Worm (Caenorhabditis elegans): ENCODE data around the gene ZK783.7.

Gene ZK783.7

ce11 chrIII:7641337-7641736, 15.2 kb upstream of the ZK783.7 start:
- TF ChIP-seq F23B12.7 (tag; optimal IDR thresholded peaks at IDR 0.05; ENCODE audit: insufficient read depth) (no peak), F33H1.4 (GFP tag; IDR thresholded peaks at IDR 0.05) (no peak), hlh-26 (GFP tag; conservative IDR thresholded peaks at IDR 0.05) (no peak), mxl-1 (tag; optimal IDR thresholded peaks at IDR 0.05) (no peak), lin-40 (tag; optimal IDR thresholded peaks at IDR 0.05) (no peak), ztf-6 (GFP tag; IDR thresholded peaks at IDR 0.05) (no peak), die-1 (tag; optimal IDR thresholded peaks at IDR 0.05) (no peak)

ce11 chrIII:7642015-7642414, 14.5 kb upstream of the ZK783.7 start:
- TF ChIP-seq let-526 (GFP tag; IDR thresholded peaks at IDR 0.05) (0 out of 2 replicates have a peak, but pooled peaks have one; percentile 33), attf-3 (GFP tag; conservative IDR thresholded peaks at IDR 0.05) (no peak), sdz-38 (tag; optimal IDR thresholded peaks at IDR 0.05) (no peak), hlh-26 (GFP tag; conservative IDR thresholded peaks at IDR 0.05) (no peak), sptf-2 (GFP tag; optimal IDR thresholded peaks at IDR 0.05) (no peak), nfya-1 (tag; optimal IDR thresholded peaks at IDR 0.05; ENCODE audit: borderline replicate concordance, insufficient read depth) (no peak), nhr-120 (GFP tag; IDR thresholded peaks at IDR 0.05) (no peak), B0261.1 (tag; optimal IDR thresholded peaks at IDR 0.05) (peak; percentile 72), tbp1 (GFP tag; optimal IDR thresholded peaks at IDR 0.05) (peak; percentile 92), attf-6 (GFP tag; IDR thresholded peaks at IDR 0.05) (no peak), nhr-27 (tag; optimal IDR thresholded peaks at IDR 0.05) (no peak), madf-6 (GFP tag; IDR thresholded peaks at IDR 0.05) (peak; percentile 58), hmg-1.2 (GFP tag; IDR thresholded peaks at IDR 0.05) (peak; percentile 47), D2030.7 (GFP tag; IDR thresholded peaks at IDR 0.05) (0 out of 2 replicates have a peak, but pooled peaks have one; percentile 20), ekl-4 (GFP tag; IDR thresholded peaks at IDR 0.05) (0 out of 2 replicates have a peak, but pooled peaks have one; percentile 26), hsf-1 (GFP tag; IDR thresholded peaks at IDR 0.05) (no peak), T07F8.4 (tag; optimal IDR thresholded peaks at IDR 0.05) (no peak), lin-54 (GFP tag; optimal IDR thresholded peaks at IDR 0.05) (peak; percentile 20), ceh-91 (GFP tag; IDR thresholded peaks at IDR 0.05) (no peak), ztf-6 (GFP tag; IDR thresholded peaks at IDR 0.05) (no peak), F22D6.2 (tag; optimal IDR thresholded peaks at IDR 0.05) (no peak), aptf-3 (GFP tag; IDR thresholded peaks at IDR 0.05) (peak; percentile 71; the same call in 1 of the 2 replicates), snpc-3.4 (tag; optimal IDR thresholded peaks at IDR 0.05) (peak; percentile 62), nhr-90 (tag; optimal IDR thresholded peaks at IDR 0.05) (peak; percentile 59), nfya-2 (GFP tag; IDR thresholded peaks at IDR 0.05) (no peak), F33H1.4 (GFP tag; IDR thresholded peaks at IDR 0.05) (peak; percentile 16; the same call in 1 of the 2 replicates), zfh-2 (GFP tag; conservative IDR thresholded peaks at IDR 0.05) (no peak), lir-1 (GFP tag; conservative IDR thresholded peaks at IDR 0.05) (no peak), ama-1 (optimal IDR thresholded peaks at IDR 0.05) (no peak), ama-1 (GFP tag; optimal IDR thresholded peaks at IDR 0.05) (peak in 1 of 2 experiments; percentile 37), ztf-26 (tag; optimal IDR thresholded peaks at IDR 0.05) (no peak), lin-35 (GFP tag; optimal IDR thresholded peaks at IDR 0.05) (no peak), K12H6.12 (tag; optimal IDR thresholded peaks at IDR 0.05) (no peak), tlf-1 (GFP tag; optimal IDR thresholded peaks at IDR 0.05) (no peak), dox-1 (GFP tag; IDR thresholded peaks at IDR 0.05) (peak; percentile 29; the same call in 1 of the 2 replicates), ceh-100 (GFP tag; IDR thresholded peaks at IDR 0.05) (no peak; the same call in 1 of the 2 replicates), hrde-1 (tag; optimal IDR thresholded peaks at IDR 0.05; ENCODE audit: borderline replicate concordance) (peak; percentile 5), lag-1 (GFP tag; IDR thresholded peaks at IDR 0.05) (no peak), attf-5 (GFP tag; optimal IDR thresholded peaks at IDR 0.05) (peak; percentile 47), ztf-28 (GFP tag; IDR thresholded peaks at IDR 0.05) (0 out of 2 replicates have a peak, but pooled peaks have one; percentile 42), B0019.2 (GFP tag; conservative IDR thresholded peaks at IDR 0.05) (no peak), ztf-18 (tag; optimal IDR thresholded peaks at IDR 0.05) (peak; percentile 56), unc-130 (GFP tag; optimal IDR thresholded peaks at IDR 0.05) (no peak)
